Fruit fly (Drosophila melanogaster): ENCODE results near the gene CG13312.

The CG13312 gene

DNA sequence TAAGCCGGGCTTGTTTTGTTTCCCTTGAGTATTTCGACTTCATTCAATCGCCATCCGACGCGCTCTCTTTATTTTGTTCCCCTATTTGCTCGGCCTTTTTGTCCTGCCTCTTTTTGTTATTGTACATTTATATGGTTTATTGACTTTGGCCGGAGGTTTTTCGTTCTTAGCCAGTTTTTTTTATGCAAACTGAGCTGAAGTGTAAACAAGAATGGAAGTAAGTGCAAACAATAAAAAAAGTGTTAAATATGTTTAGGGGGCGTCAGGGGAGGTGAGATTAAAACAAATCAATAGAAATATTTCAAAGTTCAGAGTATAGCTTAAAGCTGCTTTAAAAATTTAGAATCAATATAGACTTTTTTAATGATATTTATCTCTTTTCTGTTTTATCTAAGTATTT, 27.5 kb upstream of the CG13312 start (continued):
- TF ChIP-seq gem (tag; optimal IDR thresholded peaks at IDR 0.05) (peak; percentile 10), Tbp (GFP tag; optimal IDR thresholded peaks at IDR 0.05) (no peak), Med (GFP tag) (peak; percentile 49), exex (tag; optimal IDR thresholded peaks at IDR 0.05) (no peak), z (GFP tag; IDR thresholded peaks at IDR 0.05) (no peak)

- TF ChIP-seq Meics (GFP tag; optimal IDR thresholded peaks at IDR 0.05) (no peak), CG9932 (GFP tag; IDR thresholded peaks at IDR 0.05) (no peak), cg (GFP tag; optimal IDR thresholded peaks at IDR 0.05) (peak; percentile 36), lov (optimal IDR thresholded peaks at IDR 0.05) (no peak), lov (GFP tag; IDR thresholded peaks at IDR 0.05) (no peak), CG10565 (GFP tag; optimal IDR thresholded peaks at IDR 0.05) (no peak), Poxn (GFP tag; IDR thresholded peaks at IDR 0.05) (no peak), TFAM (GFP tag; optimal IDR thresholded peaks at IDR 0.05) (no peak), zfh1 (GFP tag; IDR thresholded peaks at IDR 0.05) (no peak), aop (GFP tag; IDR thresholded peaks at IDR 0.05) (no peak), CG6791 (GFP tag; IDR thresholded peaks at IDR 0.05; ENCODE audit: partially characterized antibody) (no peak), CG10979 (tag; optimal IDR thresholded peaks at IDR 0.05) (no peak), Stat92E (GFP tag; optimal IDR thresholded peaks at IDR 0.05) (peak in 1 of 3 experiments; percentile 34), so (GFP tag; IDR thresholded peaks at IDR 0.05) (0 out of 3 replicates have a peak, but pooled peaks have one; percentile 5), Bgb (GFP tag; IDR thresholded peaks at IDR 0.05; ENCODE audit: partially characterized antibody) (no peak), knrl (GFP tag; IDR thresholded peaks at IDR 0.05; ENCODE audit: partially characterized antibody) (no peak), Dfd (GFP tag; optimal IDR thresholded peaks at IDR 0.05) (no peak), emc (GFP tag; optimal IDR thresholded peaks at IDR 0.05) (no peak), CG3995 (GFP tag; optimal IDR thresholded peaks at IDR 0.05) (no peak), Xrp1 (GFP tag; IDR thresholded peaks at IDR 0.05) (no peak), CG8089 (GFP tag; optimal IDR thresholded peaks at IDR 0.05) (no peak), ttk (GFP tag; IDR thresholded peaks at IDR 0.05) (no peak), gsb-n (tag; optimal IDR thresholded peaks at IDR 0.05) (no peak), D (optimal IDR thresholded peaks at IDR 0.05) (peak; percentile 43), D (GFP tag; optimal IDR thresholded peaks at IDR 0.05) (no peak), CG4360 (GFP tag; IDR thresholded peaks at IDR 0.05) (peak; percentile 57), Dad (GFP tag; optimal IDR thresholded peaks at IDR 0.05) (no peak), trh (GFP tag; optimal IDR thresholded peaks at IDR 0.05) (no peak), pb (GFP tag; optimal IDR thresholded peaks at IDR 0.05) (no peak), CG2889 (GFP tag; IDR thresholded peaks at IDR 0.05) (no peak), CG12155 (GFP tag; optimal IDR thresholded peaks at IDR 0.05) (no peak), CG34224 (GFP tag; IDR thresholded peaks at IDR 0.05; ENCODE audit: partially characterized antibody) (no peak), pros (GFP tag; optimal IDR thresholded peaks at IDR 0.05) (no peak), CG11398 (GFP tag; optimal IDR thresholded peaks at IDR 0.05) (no peak), mirr (GFP tag; optimal IDR thresholded peaks at IDR 0.05) (no peak), exex (tag; optimal IDR thresholded peaks at IDR 0.05) (no peak), ro (GFP tag; IDR thresholded peaks at IDR 0.05) (no peak), tup (GFP tag; optimal IDR thresholded peaks at IDR 0.05) (no peak), croc (GFP tag; conservative IDR thresholded peaks at IDR 0.05) (no peak), CG33213 (GFP tag; optimal IDR thresholded peaks at IDR 0.05) (no peak), tna (GFP tag; IDR thresholded peaks at IDR 0.05; ENCODE audit: partially characterized antibody) (no peak), Ets65A (GFP tag) (no peak), fd64A (GFP tag; optimal IDR thresholded peaks at IDR 0.05) (no peak), chif (GFP tag; optimal IDR thresholded peaks at IDR 0.05) (no peak), CG6813 (GFP tag; optimal IDR thresholded peaks at IDR 0.05) (no peak), CG16815 (GFP tag; optimal IDR thresholded peaks at IDR 0.05) (no peak), sqz (GFP tag; optimal IDR thresholded peaks at IDR 0.05) (peak; percentile 81)
These were observed 26.4 kb upstream of the CG13312 start for dm6 chr3L:8833467-8833802.
